Worm (Caenorhabditis elegans): ENCODE measurements around the gene F44E2.3.

- TF ChIP-seq ztf-11 (tag; optimal IDR thresholded peaks at IDR 0.05), result no peak
- peak; percentile 94 for TF ChIP-seq sea-2 (GFP tag; optimal IDR thresholded peaks at IDR 0.05)
- peak; percentile 95 for TF ChIP-seq unc-62 (GFP tag; optimal IDR thresholded peaks at IDR 0.05)
These were observed 33.4 kb downstream of the F44E2.3 start for ce11 chrIII:8795595-8796141.

All from whole organism, L3 larva.